Worm (Caenorhabditis elegans) whole organism, early embryonic: ENCODE data around the gene col-132.

Experiments used
- F13C5.2 ChIP-seq: sonication (generic microtip); optimal IDR thresholded peaks from 2 replicates; lab custom pipeline; 2017; ENCODE audit warnings: mild to moderate bottlenecking, missing genetic modification characterization, inconsistent platforms, missing compliant biosample characterization
- ama-1 ChIP-seq: fragments of 150-350 bp; optimal IDR thresholded peaks from 2 replicates; lab custom pipeline; 2014
- ets-7 ChIP-seq: sonication (generic microtip); optimal IDR thresholded peaks from 2 replicates; lab custom pipeline; 2016; ENCODE audit warnings: missing genotype, missing genetic modification characterization, missing compliant biosample characterization
- hmbx-1 ChIP-seq: sonication (generic microtip); optimal IDR thresholded peaks from 2 replicates; lab custom pipeline; 2016; ENCODE audit warnings: mild to moderate bottlenecking, missing genetic modification characterization, missing compliant biosample characterization
- hmg-4 ChIP-seq: fragments of 200-800 bp; sonication (Bioruptor generic); optimal IDR thresholded peaks from 2 replicates; lab custom pipeline; 2018; ENCODE audit warnings: mild to moderate bottlenecking, missing genetic modification characterization, missing compliant biosample characterization
- scrt-1 ChIP-seq: fragments of 200-800 bp; sonication (Bioruptor generic); IDR thresholded peaks from 2 replicates; pipeline ENCODE4 v1.3.6; 2022; ENCODE audit warnings: missing genetic modification characterization, missing compliant biosample characterization
- tbx-11 ChIP-seq: fragments of 200-800 bp; sonication (Bioruptor generic); IDR thresholded peaks from 2 replicates; pipeline ENCODE4 v1.3.6; 2022; ENCODE audit warnings: missing genetic modification characterization, missing compliant biosample characterization

ce11 chrIV:13082836-13083763, 7.8 kb downstream of the col-132 start:
- no peak for TF ChIP-seq scrt-1 (GFP tag; lab: Robert Waterston, UW)
- TF ChIP-seq F13C5.2 (tag; lab: Kevin White, UChicago): no peak
- TF ChIP-seq tbx-11 (GFP tag; lab: Robert Waterston, UW): no peak
- no peak for TF ChIP-seq ama-1
- no peak for TF ChIP-seq hmbx-1 (tag; lab: Kevin White, UChicago)
- no peak for TF ChIP-seq hmg-4 (GFP tag; lab: Kevin White, UChicago)
- TF ChIP-seq ets-7 (tag; lab: Kevin White, UChicago): no peak
